Worm (Caenorhabditis elegans): ENCODE data around the gene nhr-249.

nhr-249 gene

DNA sequence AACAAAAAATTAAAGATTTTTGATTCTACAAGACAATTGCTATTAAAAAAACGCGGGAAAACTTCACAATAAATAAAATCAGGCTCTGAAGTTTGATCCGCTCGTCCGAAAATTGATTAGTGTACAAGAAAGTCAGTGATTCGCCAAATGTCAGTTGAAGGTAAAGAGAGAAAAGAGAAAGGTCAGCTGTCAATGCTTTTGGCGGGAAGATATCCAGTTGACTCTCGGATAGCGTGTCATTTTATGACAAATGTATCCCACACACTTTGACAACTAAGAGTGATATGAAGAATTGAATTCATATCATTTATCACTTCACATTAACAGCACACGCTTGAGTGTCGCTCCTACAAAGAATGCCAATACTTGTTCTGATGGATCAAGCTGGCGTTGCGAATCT is 25.5 kb downstream of the nhr-249 start:
- no peak for TF ChIP-seq ztf-3 (GFP tag; optimal IDR thresholded peaks at IDR 0.05)
- no peak for TF ChIP-seq F22D6.2 (tag; optimal IDR thresholded peaks at IDR 0.05)
- no peak for TF ChIP-seq tbx-9 (tag; optimal IDR thresholded peaks at IDR 0.05; ENCODE audit: borderline replicate concordance)
- no peak for TF ChIP-seq nhr-27 (tag; optimal IDR thresholded peaks at IDR 0.05)
- no peak for TF ChIP-seq xnd-1 (tag; optimal IDR thresholded peaks at IDR 0.05)
- TF ChIP-seq ztf-22 (GFP tag; optimal IDR thresholded peaks at IDR 0.05) = no peak
- TF ChIP-seq madf-6 (GFP tag; IDR thresholded peaks at IDR 0.05) = no peak
- no peak for TF ChIP-seq ztf-26 (tag; optimal IDR thresholded peaks at IDR 0.05)
- TF ChIP-seq aptf-3 (GFP tag; IDR thresholded peaks at IDR 0.05) = no peak

DNA sequence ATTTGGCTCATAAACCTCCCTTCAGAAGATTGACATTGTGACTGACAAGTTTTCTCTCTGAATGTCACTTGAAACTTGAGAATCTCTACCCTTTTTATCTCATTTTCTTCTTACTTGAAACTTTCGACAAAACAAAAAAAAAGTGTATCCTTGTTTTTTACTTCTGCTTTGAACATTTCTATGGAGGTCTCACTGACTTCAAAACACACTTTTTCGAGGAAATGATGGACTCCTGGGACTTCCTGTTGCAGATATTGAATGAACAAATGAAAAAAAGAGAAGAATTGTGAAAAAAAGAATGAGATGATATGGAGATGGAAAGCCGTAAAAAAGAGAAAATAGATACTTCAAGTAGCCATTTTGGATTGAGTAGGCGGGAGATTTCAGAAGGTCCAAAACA is 31.2 kb downstream of the nhr-249 start:
- TF ChIP-seq rcor-1 (GFP tag; IDR thresholded peaks at IDR 0.05) (no peak), Y67H2A.10 (GFP tag; conservative IDR thresholded peaks at IDR 0.05) (no peak), snpc-1.1 (tag; optimal IDR thresholded peaks at IDR 0.05; ENCODE audit: insufficient read depth) (no peak), ceh-27 (GFP tag; optimal IDR thresholded peaks at IDR 0.05) (no peak), aptf-2 (GFP tag; conservative IDR thresholded peaks at IDR 0.05) (no peak), Y53G8AR.9 (GFP tag; conservative IDR thresholded peaks at IDR 0.05) (no peak), ztf-26 (tag; optimal IDR thresholded peaks at IDR 0.05) (no peak), nfya-1 (tag; optimal IDR thresholded peaks at IDR 0.05; ENCODE audit: borderline replicate concordance, insufficient read depth) (no peak)

DNA sequence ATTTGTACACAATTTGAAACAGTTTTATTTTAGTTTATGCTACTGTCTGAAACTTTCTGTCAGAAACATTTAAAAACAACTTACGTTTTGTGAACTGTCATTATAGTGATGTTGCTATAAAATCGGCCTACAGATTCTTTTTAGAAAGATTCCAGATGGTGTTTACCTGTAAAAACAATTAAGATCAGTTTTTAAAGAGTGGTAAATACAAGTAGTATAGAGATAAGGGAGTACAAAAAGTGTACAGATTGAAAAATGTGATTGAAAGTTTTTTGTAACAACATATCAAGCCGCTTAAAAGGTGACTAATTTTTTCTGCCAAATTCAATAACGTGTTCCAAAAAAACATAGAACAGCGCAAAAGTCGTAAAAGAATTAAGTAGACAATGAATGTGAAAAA is 34.8 kb downstream of the nhr-249 start, which contains the start of gene npr-12:
npr-12 (minus strand) TSS at position 101 of the 400 bp plus-strand sequence.
- TF ChIP-seq lir-1 (GFP tag; conservative IDR thresholded peaks at IDR 0.05) = no peak
- TF ChIP-seq nhr-80 (tag; optimal IDR thresholded peaks at IDR 0.05) = no peak

DNA sequence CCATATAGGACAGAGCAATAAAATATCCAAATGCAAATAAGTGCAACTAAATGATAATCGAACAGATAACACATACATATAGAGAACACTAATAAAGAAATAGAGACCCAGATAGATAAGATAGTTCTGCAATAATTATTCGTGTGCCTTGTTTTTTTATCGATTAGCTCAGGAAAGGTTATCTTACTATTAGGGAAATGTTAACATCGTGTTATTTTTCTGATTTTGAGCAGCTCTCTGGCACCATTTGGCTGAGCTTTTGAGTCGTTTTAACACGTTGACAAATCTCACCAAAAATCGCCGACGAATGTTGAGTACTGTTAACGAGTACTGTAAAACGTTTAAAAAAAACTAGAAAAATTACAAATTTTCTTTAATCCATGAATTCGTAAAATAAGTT is 43.9 kb downstream of the nhr-249 start, which contains the start of gene cest-6:
cest-6 (minus strand) TSS at position 101 of the 400 bp plus-strand sequence.
- TF ChIP-seq attf-5 (GFP tag; optimal IDR thresholded peaks at IDR 0.05) (no peak), ceh-40 (GFP tag; IDR thresholded peaks at IDR 0.05) (no peak)

DNA sequence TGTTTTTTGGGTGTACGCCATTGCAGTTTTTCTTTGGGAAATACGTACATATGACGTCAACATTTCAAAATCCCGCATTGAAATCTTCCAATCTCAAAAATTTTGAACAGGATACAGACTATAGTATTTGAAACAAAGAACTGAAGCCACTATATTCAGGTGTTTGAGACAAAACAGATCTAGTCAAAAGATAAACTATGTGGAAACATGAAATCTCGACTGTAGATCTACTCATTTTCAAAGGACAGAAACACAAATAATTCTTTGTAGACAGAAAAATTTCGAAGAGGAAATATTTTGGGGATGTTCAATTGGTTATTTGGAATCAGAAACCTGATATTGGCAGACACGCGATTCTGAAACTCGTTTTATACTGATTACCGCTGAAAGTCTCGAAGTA is 46.8 kb downstream of the nhr-249 start:
- TF ChIP-seq ceh-79 (tag; optimal IDR thresholded peaks at IDR 0.05) (no peak), Y79H2A.3 (GFP tag; conservative IDR thresholded peaks at IDR 0.05) (no peak), K12H6.12 (tag; optimal IDR thresholded peaks at IDR 0.05) (no peak), mxl-1 (tag; optimal IDR thresholded peaks at IDR 0.05) (no peak), xnd-1 (tag; optimal IDR thresholded peaks at IDR 0.05) (no peak)

DNA sequence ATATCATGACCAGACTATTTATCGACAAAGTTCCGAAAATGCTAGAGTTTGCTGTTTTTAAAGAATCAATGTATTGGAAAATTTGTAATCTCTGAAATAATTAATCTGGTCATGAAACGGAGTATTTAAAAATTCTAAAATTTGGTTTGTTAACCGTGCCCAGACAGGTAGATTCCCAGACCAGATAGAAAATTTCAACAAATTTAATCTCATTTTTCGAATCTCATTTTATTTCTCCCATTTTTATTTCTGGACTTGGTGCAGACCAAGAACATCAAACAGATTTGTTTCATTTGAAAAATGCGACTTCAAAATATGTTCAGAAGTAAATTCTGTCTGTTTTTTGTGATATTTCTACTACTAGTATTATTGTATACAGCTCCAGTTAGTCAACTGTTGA is 49.3 kb downstream of the nhr-249 start, which contains the start of gene T22D1.1:
T22D1.1 (plus strand) TSS at position 301 of the 400 bp plus-strand sequence.
- no peak for TF ChIP-seq athp-1 (tag; optimal IDR thresholded peaks at IDR 0.05)
- TF ChIP-seq Y56A3A.18 (GFP tag; IDR thresholded peaks at IDR 0.05) = no peak
- TF ChIP-seq tlf-1 (GFP tag; optimal IDR thresholded peaks at IDR 0.05) = no peak
- no peak for TF ChIP-seq T26A5.8 (tag; optimal IDR thresholded peaks at IDR 0.05)
- TF ChIP-seq B0336.3 (GFP tag; IDR thresholded peaks at IDR 0.05) = no peak

Data from whole organism, young adult.